Fruit fly (Drosophila melanogaster) whole organism, wandering third instar larva: ENCODE measurements around the gene CCT2.

Experiments used
- dsf ChIP-seq: sonication (Bioruptor generic); optimal IDR thresholded peaks from 2 replicates; lab custom pipeline; 2016; ENCODE audit warnings: missing biosample characterization, missing genetic modification characterization, borderline replicate concordance
- rgr ChIP-seq: fragments of 200-800 bp; sonication (Bioruptor generic); optimal IDR thresholded peaks from 3 replicates; lab custom pipeline; 2016; ENCODE audit warnings: missing biosample characterization, mild to moderate bottlenecking, missing genetic modification characterization
- usp ChIP-seq: fragments of >200 bp; optimal IDR thresholded peaks from 2 replicates; lab custom pipeline; 2017; ENCODE audit warnings: missing biosample characterization, missing genetic modification characterization

- TF ChIP-seq dsf (GFP tag; lab: Kevin White, UChicago) (no peak), rgr (no peak), usp (GFP tag; lab: Kevin White, UChicago) (no peak)
Observed at dm6 chrX:9064029-9064428, 25.3 kb upstream of the CCT2 start.
